Worm (Caenorhabditis elegans) whole organism, late embryonic: ENCODE measurements around the gene chil-1.

Experiments used
- F13H6.1 ChIP-seq: sonication (generic microtip); optimal IDR thresholded peaks from 2 replicates; lab custom pipeline; 2016; ENCODE audit warnings: missing genetic modification characterization, missing compliant biosample characterization
- Y22D7AL.16 ChIP-seq: sonication (generic microtip); optimal IDR thresholded peaks from 2 replicates; lab custom pipeline; 2016; ENCODE audit warnings: missing genetic modification characterization, missing compliant biosample characterization
- ceh-19 ChIP-seq: fragments of 200-800 bp; sonication (Bioruptor generic); optimal IDR thresholded peaks from 2 replicates; lab custom pipeline; 2018; ENCODE audit warnings: mild to moderate bottlenecking, missing genetic modification characterization, missing compliant biosample characterization
- ceh-2 ChIP-seq: sonication (generic microtip); optimal IDR thresholded peaks from 2 replicates; lab custom pipeline; 2016; ENCODE audit warnings: missing genotype, missing genetic modification characterization, missing compliant biosample characterization
- ceh-34 ChIP-seq: sonication (generic microtip); optimal IDR thresholded peaks from 2 replicates; lab custom pipeline; 2016; ENCODE audit warnings: mild to moderate bottlenecking, missing genetic modification characterization, missing compliant biosample characterization
- ceh-48 ChIP-seq: sonication (generic microtip); optimal IDR thresholded peaks from 2 replicates; lab custom pipeline; 2016; ENCODE audit warnings: missing genetic modification characterization, inconsistent platforms, missing compliant biosample characterization
- ceh-6 ChIP-seq: fragments of 200-800 bp; sonication (Bioruptor generic); optimal IDR thresholded peaks from 2 replicates; lab custom pipeline; 2018; ENCODE audit warnings: mild to moderate bottlenecking, missing genetic modification characterization, missing compliant biosample characterization
- ceh-9 ChIP-seq: sonication (generic microtip); optimal IDR thresholded peaks from 2 replicates; lab custom pipeline; 2016; ENCODE audit warnings: mild to moderate bottlenecking, missing genetic modification characterization, inconsistent platforms, missing compliant biosample characterization
- dmd-4 ChIP-seq: sonication (generic microtip); optimal IDR thresholded peaks from 2 replicates; lab custom pipeline; 2016; ENCODE audit warnings: borderline replicate concordance, missing genetic modification characterization, missing compliant biosample characterization
- dve-1 ChIP-seq: sonication (generic microtip); optimal IDR thresholded peaks from 2 replicates; lab custom pipeline; 2017; ENCODE audit warnings: antibody characterized with exemption, mild to moderate bottlenecking, missing genetic modification characterization, missing compliant biosample characterization
- elt-2 ChIP-seq: sonication (generic microtip); optimal IDR thresholded peaks from 2 replicates; lab custom pipeline; 2016; ENCODE audit warnings: missing genetic modification reagents, missing genetic modification characterization, missing compliant biosample characterization
- elt-4 ChIP-seq: sonication (generic microtip); optimal IDR thresholded peaks from 2 replicates; lab custom pipeline; 2016; ENCODE audit warnings: missing genetic modification characterization, missing compliant biosample characterization
- eyg-1 ChIP-seq: sonication (generic microtip); optimal IDR thresholded peaks from 2 replicates; lab custom pipeline; 2016; ENCODE audit warnings: missing genotype, missing genetic modification characterization, missing compliant biosample characterization
- fkh-10 ChIP-seq: fragments of 150-350 bp; optimal IDR thresholded peaks from 2 replicates; lab custom pipeline; 2014; ENCODE audit warnings: missing biosample characterization, missing genetic modification reagents, missing genetic modification characterization
- hlh-6 ChIP-seq: sonication (generic microtip); optimal IDR thresholded peaks from 2 replicates; lab custom pipeline; 2016; ENCODE audit warnings: missing genotype, missing genetic modification characterization, missing compliant biosample characterization
- lin-11 ChIP-seq: fragments of 200-800 bp; sonication (Bioruptor generic); optimal IDR thresholded peaks from 2 replicates; lab custom pipeline; 2018; ENCODE audit warnings: mild to moderate bottlenecking, missing genetic modification characterization, missing compliant biosample characterization
- madf-2 ChIP-seq: sonication (generic microtip); optimal IDR thresholded peaks from 2 replicates; lab custom pipeline; 2017; ENCODE audit warnings: missing genetic modification characterization, missing compliant biosample characterization
- mec-3 ChIP-seq: sonication (generic microtip); optimal IDR thresholded peaks from 2 replicates; lab custom pipeline; 2016; ENCODE audit warnings: borderline replicate concordance, missing genetic modification characterization, missing compliant biosample characterization
- nfya-1 ChIP-seq: sonication (generic microtip); optimal IDR thresholded peaks from 2 replicates; lab custom pipeline; 2017; ENCODE audit warnings: missing genetic modification characterization, mild to moderate bottlenecking, missing compliant biosample characterization, antibody characterized with exemption, moderate library complexity
- odd-2 ChIP-seq: sonication (generic microtip); optimal IDR thresholded peaks from 2 replicates; lab custom pipeline; 2017; ENCODE audit warnings: antibody characterized with exemption, mild to moderate bottlenecking, missing genetic modification characterization, missing compliant biosample characterization
- pag-3 ChIP-seq: sonication (generic microtip); optimal IDR thresholded peaks from 2 replicates; lab custom pipeline; 2016; ENCODE audit warnings: missing compliant biosample characterization, missing genetic modification characterization, borderline replicate concordance
- pat-9 ChIP-seq: fragments of 200-800 bp; sonication (Bioruptor generic); optimal IDR thresholded peaks from 2 replicates; lab custom pipeline; 2018; ENCODE audit warnings: mild to moderate bottlenecking, missing genetic modification characterization, moderate library complexity, missing compliant biosample characterization
- pax-1 ChIP-seq: fragments of 150-350 bp; optimal IDR thresholded peaks from 2 replicates; lab custom pipeline; 2014; ENCODE audit warnings: missing biosample characterization, missing genetic modification characterization
- pqm-1 ChIP-seq: sonication (generic microtip); optimal IDR thresholded peaks from 2 replicates; lab custom pipeline; 2016; ENCODE audit warnings: missing genetic modification characterization, missing compliant biosample characterization
- pros-1 ChIP-seq: fragments of 150-350 bp; optimal IDR thresholded peaks from 2 replicates; lab custom pipeline; 2014; ENCODE audit warnings: missing biosample characterization, missing genetic modification reagents, missing genetic modification characterization
- ref-2 ChIP-seq: sonication (generic microtip); optimal IDR thresholded peaks from 2 replicates; lab custom pipeline; 2016; ENCODE audit warnings: missing genetic modification characterization, missing compliant biosample characterization
- rnt-1 ChIP-seq: sonication (generic microtip); optimal IDR thresholded peaks from 2 replicates; lab custom pipeline; 2016; ENCODE audit warnings: missing genetic modification characterization, missing compliant biosample characterization
- sox-2 ChIP-seq: fragments of 200-800 bp; sonication (Bioruptor generic); IDR thresholded peaks from 2 replicates; pipeline ENCODE4 v1.3.6; 2022; ENCODE audit warnings: missing genetic modification reagents, missing genetic modification characterization, missing compliant biosample characterization
- syd-9 ChIP-seq: sonication (generic microtip); optimal IDR thresholded peaks from 2 replicates; lab custom pipeline; 2016; ENCODE audit warnings: mild to moderate bottlenecking, missing genetic modification characterization, moderate library complexity, missing compliant biosample characterization
- tbx-7 ChIP-seq: sonication (generic microtip); optimal IDR thresholded peaks from 2 replicates; lab custom pipeline; 2016; ENCODE audit warnings: missing genotype, missing genetic modification characterization, missing compliant biosample characterization
- ttx-3 ChIP-seq: sonication (generic microtip); optimal IDR thresholded peaks from 2 replicates; lab custom pipeline; 2016; ENCODE audit warnings: missing genetic modification reagents, missing genetic modification characterization, missing compliant biosample characterization
- unc-3 ChIP-seq, 2 experiments: fragments of 200-800 bp in 1 of 2; sonication (Bioruptor generic) in 1 of 2; sonication (generic microtip) in 1 of 2; conservative IDR thresholded peaks in 1 of 2; optimal IDR thresholded peaks in 1 of 2; 2 replicates each; pipeline versions ENCODE4 v1.3.6 to Lab custom; 2016 to 2022; ENCODE audit warnings: missing compliant biosample characterization in 2 of 2, missing genetic modification characterization in 2 of 2, missing genetic modification reagents in 1 of 2
- unc-42 ChIP-seq: sonication (generic microtip); optimal IDR thresholded peaks from 2 replicates; lab custom pipeline; 2016; ENCODE audit warnings: missing genotype, missing genetic modification characterization, missing compliant biosample characterization
- unc-55 ChIP-seq: sonication (generic microtip); optimal IDR thresholded peaks from 2 replicates; lab custom pipeline; 2017; ENCODE audit warnings: missing biosample characterization, missing genetic modification reagents, missing genetic modification characterization
- unc-86 ChIP-seq: sonication (generic microtip); optimal IDR thresholded peaks from 2 replicates; lab custom pipeline; 2016; ENCODE audit warnings: missing genetic modification characterization, missing compliant biosample characterization

Gene chil-1

DNA sequence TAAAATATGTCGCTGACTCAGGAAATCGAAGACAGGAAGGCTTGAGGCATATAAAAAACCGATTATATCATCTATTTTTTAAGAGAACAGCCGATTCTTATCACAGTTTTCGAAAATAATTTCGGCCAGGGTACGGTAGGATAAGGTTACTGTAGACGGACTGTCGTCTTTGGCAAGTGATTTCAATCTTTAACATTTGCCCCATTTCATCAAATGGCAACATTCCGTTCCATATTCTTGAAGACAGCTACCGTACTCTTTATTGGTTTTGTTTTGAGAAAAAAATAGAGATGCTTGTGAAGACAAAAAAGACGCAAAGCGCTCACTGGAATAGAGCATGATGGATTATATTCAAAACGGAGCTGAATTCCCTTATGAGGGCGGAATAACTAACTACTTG, 32.5 kb upstream of the chil-1 start:
- TF ChIP-seq pqm-1 (tag; lab: Kevin White, UChicago) (no peak), elt-2 (tag; lab: Kevin White, UChicago) (no peak), sox-2 (GFP tag; lab: Robert Waterston, UW) (no peak), unc-42 (no peak), madf-2 (no peak), hlh-6 (tag; lab: Kevin White, UChicago) (no peak), ceh-48 (tag; lab: Kevin White, UChicago) (no peak), odd-2 (no peak), pag-3 (no peak), mec-3 (tag; lab: Kevin White, UChicago) (no peak), unc-55 (GFP tag; lab: Kevin White, UChicago) (no peak), tbx-7 (tag; lab: Kevin White, UChicago) (no peak), ttx-3 (no peak), pat-9 (tag; lab: Kevin White, UChicago) (no peak), ceh-34 (tag; lab: Kevin White, UChicago) (no peak), nfya-1 (tag; lab: Kevin White, UChicago) (no peak), pax-1 (no peak)

DNA sequence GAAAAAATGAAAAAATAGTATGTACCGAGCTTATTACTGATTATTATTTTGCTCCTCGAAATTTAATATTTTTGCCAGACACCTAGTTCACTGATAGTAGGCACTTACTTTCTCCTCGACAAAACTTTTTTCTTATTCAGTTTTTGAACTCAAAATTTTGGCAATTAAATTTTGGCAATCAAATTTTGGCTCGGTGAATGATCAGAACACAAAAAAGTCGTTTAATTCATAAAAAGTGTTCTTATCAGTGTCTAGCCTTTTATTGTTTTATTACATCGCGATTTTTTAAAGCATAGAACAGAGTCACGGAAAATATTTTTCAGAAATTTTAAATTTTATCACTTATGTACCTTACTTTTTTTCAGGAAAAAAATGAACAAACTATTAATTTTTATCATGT, 28.9 kb upstream of the chil-1 start:
- no peak for TF ChIP-seq ceh-2 (tag; lab: Kevin White, UChicago)
- no peak for TF ChIP-seq F13H6.1
- TF ChIP-seq, all 69 proteins: peak for 0

ce11 chrII:9894435-9894834, 28.2 kb upstream of the chil-1 start, which contains the start of gene F26C11.1:
F26C11.1 (plus strand) TSS chrII:9894735.
- TF ChIP-seq madf-2 (no peak), dve-1 (no peak), ref-2 (no peak)

DNA sequence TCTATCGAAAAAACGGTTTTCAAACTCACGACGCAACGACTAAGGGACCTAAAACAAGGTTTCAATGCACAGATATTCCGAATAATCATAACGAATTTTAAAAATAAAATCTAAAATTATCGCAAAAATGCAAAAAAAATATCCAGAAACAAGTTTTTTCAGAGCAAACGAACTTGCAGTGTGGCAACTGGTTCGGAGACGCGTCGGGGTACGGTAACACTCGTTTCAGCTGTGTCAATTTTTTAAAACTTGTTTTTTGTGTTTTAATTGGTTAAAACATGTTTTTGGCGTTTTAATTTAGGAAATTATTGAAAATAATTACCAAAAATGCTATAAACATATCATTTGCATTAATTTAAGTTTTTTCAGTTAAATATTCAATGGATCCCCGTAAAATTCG, 26.1 kb upstream of the chil-1 start, which contains the start of gene C08H9.16:
Gene C08H9.16, plus strand, starts transcription at position 370 of the 400 bp plus-strand sequence.
- peak; percentile 33 for TF ChIP-seq unc-42
- no peak for TF ChIP-seq rnt-1 (tag; lab: Kevin White, UChicago)
- no peak for TF ChIP-seq ref-2
- no peak for TF ChIP-seq ttx-3
- TF ChIP-seq nfya-1 (tag; lab: Kevin White, UChicago) = peak; percentile 73

ce11 chrII:9891823-9892222, 25.5 kb upstream of the chil-1 start:
- TF ChIP-seq lin-11 (tag; lab: Kevin White, UChicago) (no peak), ttx-3 (no peak), ceh-19 (GFP tag; lab: Kevin White, UChicago) (no peak), ceh-6 (no peak), tbx-7 (tag; lab: Kevin White, UChicago) (no peak), eyg-1 (tag; lab: Kevin White, UChicago) (no peak), syd-9 (tag; lab: Kevin White, UChicago) (no peak), elt-2 (tag; lab: Kevin White, UChicago) (peak; percentile 81)

ce11 chrII:9891031-9891689, 24.9 kb upstream of the chil-1 start, which contains the start of gene vgln-1:
vgln-1 (minus strand) TSS chrII:9891081.
- TF ChIP-seq Y22D7AL.16 (tag; lab: Kevin White, UChicago) (no peak), dmd-4 (tag; lab: Kevin White, UChicago) (no peak)

DNA sequence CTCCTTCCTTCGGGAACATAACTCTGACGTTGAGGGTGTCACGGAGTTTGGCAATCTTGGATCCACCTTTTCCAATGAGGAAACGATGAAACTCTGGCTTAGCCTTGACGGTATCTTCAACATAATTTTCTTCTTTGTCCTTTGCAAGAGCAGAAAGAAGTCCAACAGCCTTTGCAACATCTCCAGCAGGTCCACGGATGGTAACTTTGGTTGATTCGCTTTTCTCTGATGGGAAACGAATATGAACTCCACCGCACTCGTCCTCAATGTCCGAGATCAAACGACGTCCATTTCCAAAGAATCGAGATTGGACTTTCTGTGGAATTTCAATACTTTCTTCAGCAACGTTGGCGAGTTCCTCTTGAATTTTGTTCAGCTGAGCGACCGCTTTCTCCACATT, 22.3 kb upstream of the chil-1 start:
- TF ChIP-seq pros-1 (tag; lab: Kevin White, UChicago) = no peak
- no peak for TF ChIP-seq eyg-1 (tag; lab: Kevin White, UChicago)
- no peak for TF ChIP-seq Y22D7AL.16 (tag; lab: Kevin White, UChicago)
- no peak for TF ChIP-seq elt-4 (tag; lab: Kevin White, UChicago)
- no peak for TF ChIP-seq unc-3 (GFP tag; conservative IDR thresholded peaks at IDR 0.05; lab: Robert Waterston, UW)
- no peak for TF ChIP-seq unc-3 (tag; optimal IDR thresholded peaks at IDR 0.05; lab: Kevin White, UChicago)
- no peak for TF ChIP-seq F13H6.1
- TF ChIP-seq unc-86 (tag; lab: Kevin White, UChicago) = no peak
- TF ChIP-seq pax-1 = no peak
- TF ChIP-seq ceh-9 (tag; lab: Kevin White, UChicago) = no peak
- no peak for TF ChIP-seq pqm-1 (tag; lab: Kevin White, UChicago)
- TF ChIP-seq fkh-10 (GFP tag; lab: Kevin White, UChicago) = no peak
